Worm (Caenorhabditis elegans) whole organism, L1 larva: ENCODE measurements around the gene sri-18.
A peak's percentile ranks its signal among the peaks of the same experiment; 100 is the strongest.

ENCODE experiments used
- F16B12.6 ChIP-seq: fragments of 150-350 bp; optimal IDR thresholded peaks from 2 replicates; lab custom pipeline; 2014; ENCODE audit warnings: missing biosample characterization, missing genetic modification characterization
- Y116A8C.19 ChIP-seq: sonication (generic microtip); optimal IDR thresholded peaks from 2 replicates; lab custom pipeline; 2016; ENCODE audit warnings: missing compliant biosample characterization, missing genetic modification characterization, borderline replicate concordance
- aha-1 ChIP-seq: fragments of 150-350 bp; optimal IDR thresholded peaks from 2 replicates; lab custom pipeline; 2014; ENCODE audit warnings: missing biosample characterization, missing genetic modification characterization
- ama-1 ChIP-seq: fragments of 150-350 bp; optimal IDR thresholded peaks from 2 replicates; lab custom pipeline; 2014
- blmp-1 ChIP-seq: fragments of 150-350 bp; optimal IDR thresholded peaks from 2 replicates; lab custom pipeline; 2014; ENCODE audit warnings: missing biosample characterization, missing genetic modification characterization
- ceh-88 ChIP-seq: fragments of 200-800 bp; sonication (Bioruptor generic); IDR thresholded peaks from 2 replicates; pipeline ENCODE4 v1.3.6; 2022; ENCODE audit warnings: missing genetic modification characterization, missing compliant biosample characterization
- dsc-1 ChIP-seq: sonication (generic microtip); optimal IDR thresholded peaks from 2 replicates; lab custom pipeline; 2016; ENCODE audit warnings: mild to moderate bottlenecking, missing genetic modification characterization, missing compliant biosample characterization
- egl-13 ChIP-seq: sonication (generic microtip); optimal IDR thresholded peaks from 2 replicates; lab custom pipeline; 2016; ENCODE audit warnings: missing genotype, missing genetic modification reagents, missing genetic modification characterization, missing compliant biosample characterization
- elt-2 ChIP-seq: sonication (generic microtip); optimal IDR thresholded peaks from 2 replicates; lab custom pipeline; 2016; ENCODE audit warnings: missing genetic modification characterization, mild to moderate bottlenecking, inconsistent platforms, missing compliant biosample characterization, missing genetic modification reagents
- fkh-8 ChIP-seq: sonication (generic microtip); optimal IDR thresholded peaks from 2 replicates; lab custom pipeline; 2016; ENCODE audit warnings: mild to moderate bottlenecking, missing genetic modification characterization, missing compliant biosample characterization
- grh-1 ChIP-seq: fragments of 200-800 bp; sonication (Bioruptor generic); IDR thresholded peaks from 2 replicates; pipeline ENCODE4 v1.3.6; 2022; ENCODE audit warnings: missing genetic modification reagents, missing genetic modification characterization, missing compliant biosample characterization
- isw-1 ChIP-seq: fragments of 200-800 bp; sonication (Bioruptor generic); IDR thresholded peaks from 2 replicates; pipeline ENCODE4 v1.3.6; 2022; ENCODE audit warnings: missing genetic modification characterization, missing compliant biosample characterization
- lin-39 ChIP-seq: fragments of 150-350 bp; optimal IDR thresholded peaks from 2 replicates; lab custom pipeline; 2014; ENCODE audit warnings: missing biosample characterization, missing genetic modification reagents, missing genetic modification characterization
- lir-3 ChIP-seq: sonication (generic microtip); optimal IDR thresholded peaks from 2 replicates; lab custom pipeline; 2016; ENCODE audit warnings: mild to moderate bottlenecking, missing genetic modification characterization, moderate library complexity, missing compliant biosample characterization; ENCODE audit not compliant: poor library complexity
- mep-1 ChIP-seq: fragments of 150-350 bp; optimal IDR thresholded peaks from 2 replicates; lab custom pipeline; 2014; ENCODE audit warnings: missing biosample characterization, missing genetic modification characterization
- nhr-19 ChIP-seq: fragments of 200-800 bp; sonication (Bioruptor generic); conservative IDR thresholded peaks from 2 replicates; pipeline ENCODE4 v1.3.6; 2022; ENCODE audit warnings: missing genetic modification characterization, missing compliant biosample characterization
- nhr-28 ChIP-seq: fragments of 150-350 bp; optimal IDR thresholded peaks from 2 replicates; lab custom pipeline; 2014; ENCODE audit warnings: missing biosample characterization, missing genetic modification characterization
- nhr-47 ChIP-seq: sonication (generic microtip); optimal IDR thresholded peaks from 2 replicates; lab custom pipeline; 2016; ENCODE audit warnings: mild to moderate bottlenecking, missing genetic modification characterization, moderate library complexity, missing compliant biosample characterization
- nhr-71 ChIP-seq: sonication (generic microtip); optimal IDR thresholded peaks from 2 replicates; lab custom pipeline; 2016; ENCODE audit warnings: mild to moderate bottlenecking, missing genetic modification characterization, moderate library complexity, missing compliant biosample characterization
- nhr-84 ChIP-seq: sonication (generic microtip); optimal IDR thresholded peaks from 2 replicates; lab custom pipeline; 2017; ENCODE audit warnings: missing biosample characterization, missing genetic modification characterization
- nhr-85 ChIP-seq: sonication (generic microtip); peaks from one replicate; lab custom pipeline; 2016; ENCODE audit warnings: missing genetic modification characterization, inconsistent platforms, missing compliant biosample characterization
- nhr-90 ChIP-seq: sonication (generic microtip); optimal IDR thresholded peaks from 2 replicates; lab custom pipeline; 2016; ENCODE audit warnings: mild to moderate bottlenecking, missing genetic modification characterization, missing compliant biosample characterization; ENCODE audit not compliant: poor library complexity
- pax-3 ChIP-seq: fragments of 200-800 bp; sonication (Bioruptor generic); optimal IDR thresholded peaks from 2 replicates; lab custom pipeline; 2018; ENCODE audit warnings: mild to moderate bottlenecking, missing genetic modification characterization, moderate library complexity, missing compliant biosample characterization
- pqm-1 ChIP-seq: sonication (generic microtip); optimal IDR thresholded peaks from 3 replicates; lab custom pipeline; 2017; ENCODE audit warnings: missing biosample characterization, missing genetic modification characterization
- snpc-4 ChIP-seq: fragments of 150-350 bp; optimal IDR thresholded peaks from 2 replicates; lab custom pipeline; 2014; ENCODE audit warnings: missing biosample characterization, missing genetic modification characterization
- sptf-1 ChIP-seq: fragments of 150-350 bp; optimal IDR thresholded peaks from 2 replicates; lab custom pipeline; 2014; ENCODE audit warnings: missing biosample characterization, missing genetic modification characterization
- sup-37 ChIP-seq: fragments of 200-800 bp; sonication (Bioruptor generic); optimal IDR thresholded peaks from 2 replicates; lab custom pipeline; 2018; ENCODE audit warnings: mild to moderate bottlenecking, missing genetic modification characterization, missing compliant biosample characterization
- tlp-1 ChIP-seq: fragments of 150-350 bp; optimal IDR thresholded peaks from 2 replicates; lab custom pipeline; 2014; ENCODE audit warnings: missing biosample characterization, missing genetic modification characterization
- unc-98 ChIP-seq: fragments of 200-800 bp; sonication (Bioruptor generic); IDR thresholded peaks from 2 replicates; pipeline ENCODE4 v1.3.6; 2022; ENCODE audit warnings: missing genetic modification characterization, missing compliant biosample characterization
- xbp-1 ChIP-seq: sonication (generic microtip); optimal IDR thresholded peaks from 2 replicates; lab custom pipeline; 2016; ENCODE audit warnings: missing genetic modification characterization, missing compliant biosample characterization
- zip-4 ChIP-seq: fragments of 200-800 bp; sonication (Bioruptor generic); optimal IDR thresholded peaks from 2 replicates; lab custom pipeline; 2018; ENCODE audit warnings: mild to moderate bottlenecking, missing genetic modification characterization, moderate library complexity, missing compliant biosample characterization

sri-18 gene

DNA sequence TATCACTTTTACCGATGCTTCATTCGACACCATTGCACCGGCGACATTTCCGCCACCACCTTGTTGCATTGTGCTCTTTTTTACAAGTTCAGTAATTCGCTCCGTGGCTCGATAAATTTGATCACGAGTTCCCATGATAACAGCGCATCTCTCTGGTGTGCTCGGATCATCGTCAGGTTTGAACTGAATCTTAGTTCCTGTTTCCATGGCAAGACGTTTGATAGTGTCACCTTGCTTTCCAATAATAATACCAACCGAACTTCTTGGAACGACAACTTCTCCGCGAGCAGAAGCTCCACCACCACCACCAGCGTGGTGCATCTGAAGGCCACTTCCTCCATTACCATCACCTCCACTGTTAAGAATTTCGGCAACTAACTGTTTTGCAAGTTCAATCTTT is 23.2 kb downstream of the sri-18 start:
- TF ChIP-seq aha-1 (tag; lab: Kevin White, UChicago): no peak
- TF ChIP-seq elt-2 (tag; lab: Kevin White, UChicago): no peak
- no peak for TF ChIP-seq F16B12.6 (tag; lab: Kevin White, UChicago)
- TF ChIP-seq, all 84 proteins: peak for 0

DNA sequence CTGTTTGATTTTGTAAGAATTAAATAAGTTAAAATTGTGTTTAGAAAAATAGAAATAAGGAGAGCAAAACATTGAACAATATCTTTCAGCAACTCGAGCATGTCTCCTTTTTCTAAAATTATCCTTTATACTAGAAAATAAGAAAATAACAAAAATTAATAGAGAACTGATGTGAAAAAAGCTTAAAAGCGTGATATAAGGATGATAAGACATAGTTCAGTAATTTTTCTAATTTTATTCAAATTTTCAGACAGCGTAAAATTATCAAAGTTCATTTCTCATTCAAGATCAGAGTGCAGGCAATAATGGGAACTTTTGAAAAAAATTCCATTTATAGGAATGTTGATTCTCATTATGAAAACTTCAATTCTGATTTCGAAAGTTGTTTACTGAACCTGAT is 27.0 kb downstream of the sri-18 start, which contains the start of gene str-182:
Gene str-182 (minus strand): TSS at position 101 of the 400 bp plus-strand sequence.
- TF ChIP-seq unc-98 (GFP tag; lab: Robert Waterston, UW): no peak
- TF ChIP-seq sptf-1 (tag; lab: Kevin White, UChicago): no peak
- TF ChIP-seq pax-3 (tag; lab: Kevin White, UChicago): no peak
- TF ChIP-seq ama-1 (lab: Kevin White, UChicago): no peak
- no peak for TF ChIP-seq zip-4 (GFP tag; lab: Kevin White, UChicago)
- no peak for TF ChIP-seq Y116A8C.19 (tag; lab: Kevin White, UChicago)
- TF ChIP-seq elt-2 (tag; lab: Kevin White, UChicago): no peak
- TF ChIP-seq fkh-8: peak; percentile 41
- peak; percentile 12 for TF ChIP-seq nhr-71 (tag; lab: Kevin White, UChicago)
- TF ChIP-seq nhr-90 (tag; lab: Kevin White, UChicago): no peak
- no peak for TF ChIP-seq sup-37 (GFP tag; lab: Kevin White, UChicago)
- TF ChIP-seq isw-1: no peak
- TF ChIP-seq lin-39 (tag; lab: Kevin White, UChicago): no peak
- no peak for TF ChIP-seq ceh-88
- no peak for TF ChIP-seq egl-13 (tag; lab: Kevin White, UChicago)
- no peak for TF ChIP-seq mep-1 (tag; lab: Kevin White, UChicago)
- TF ChIP-seq, all 84 proteins: peak for 2

DNA sequence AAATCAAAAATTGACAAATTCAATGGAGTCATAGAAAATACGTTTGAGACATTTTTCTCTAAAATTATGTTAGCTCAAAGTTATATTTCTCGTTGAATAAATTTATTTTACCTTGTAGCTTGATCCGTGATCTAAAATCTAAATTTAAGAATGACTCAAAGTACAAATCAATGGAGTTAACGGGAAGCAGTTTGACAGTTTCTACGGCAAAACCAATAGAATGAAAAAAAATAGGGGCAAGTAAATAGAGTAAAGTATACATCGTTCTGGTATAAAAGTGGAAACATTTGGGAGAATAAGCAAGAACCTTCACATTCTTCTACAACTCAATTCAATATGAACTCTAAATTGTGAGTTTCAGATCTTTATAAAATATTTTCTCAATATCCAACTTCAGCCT is 29.4 kb downstream of the sri-18 start, which contains the start of gene fipr-6:
Gene fipr-6 (plus strand): TSS at position 301 of the 400 bp plus-strand sequence.
- TF ChIP-seq nhr-19 (GFP tag; lab: Robert Waterston, UW): no peak
- no peak for TF ChIP-seq snpc-4 (tag; lab: Kevin White, UChicago)
- no peak for TF ChIP-seq zip-4 (GFP tag; lab: Kevin White, UChicago)
- no peak for TF ChIP-seq pax-3 (tag; lab: Kevin White, UChicago)
- no peak for TF ChIP-seq grh-1
- TF ChIP-seq sup-37 (GFP tag; lab: Kevin White, UChicago): no peak
- TF ChIP-seq nhr-84: no peak
- no peak for TF ChIP-seq ama-1 (lab: Kevin White, UChicago)
- TF ChIP-seq tlp-1 (tag; lab: Kevin White, UChicago): no peak
- no peak for TF ChIP-seq nhr-85 (tag; lab: Kevin White, UChicago)

ce11 chrV:10229222-10229879 is 31.0 kb downstream of the sri-18 start, which contains the start of the genes pyt-1 and fipr-7:
Gene pyt-1 (minus strand): TSS chrV:10229322.
Gene fipr-7 (plus strand): TSS chrV:10229829.
- TF ChIP-seq ama-1 (lab: Kevin White, UChicago) (no peak), dsc-1 (peak; percentile 61), pax-3 (tag; lab: Kevin White, UChicago) (no peak), nhr-47 (tag; lab: Kevin White, UChicago) (no peak), unc-98 (GFP tag; lab: Robert Waterston, UW) (no peak), F16B12.6 (tag; lab: Kevin White, UChicago) (no peak), pqm-1 (no peak)

- TF ChIP-seq ceh-88 (no peak), blmp-1 (tag; lab: Kevin White, UChicago) (no peak), dsc-1 (no peak)
Measured at ce11 chrV:10228360-10228759, 32.0 kb downstream of the sri-18 start, which contains the start of gene fipr-4. Gene fipr-4 (minus strand): TSS chrV:10228460.

ce11 chrV:10227333-10227732 is 33.0 kb downstream of the sri-18 start, which contains the start of gene ttr-19:
Gene ttr-19 (minus strand): TSS chrV:10227433.
- TF ChIP-seq nhr-71 (tag; lab: Kevin White, UChicago) (no peak), nhr-28 (no peak), lir-3 (no peak), pax-3 (tag; lab: Kevin White, UChicago) (no peak), xbp-1 (no peak)
